Worm (Caenorhabditis elegans): ENCODE measurements around the gene gem-4.

ce11 chrIV:11742406-11742805 is 3.0 kb upstream of the gem-4 start, which contains the start of gene K01A6.5:
- no peak for TF ChIP-seq F44E2.7 (GFP tag; IDR thresholded peaks at IDR 0.05)
- no peak for TF ChIP-seq T20F7.1 (GFP tag; optimal IDR thresholded peaks at IDR 0.05)
- TF ChIP-seq mxl-3 (GFP tag; optimal IDR thresholded peaks at IDR 0.05): no peak
- no peak for TF ChIP-seq zag-1 (tag; optimal IDR thresholded peaks at IDR 0.05)
- TF ChIP-seq fos-1 (tag; optimal IDR thresholded peaks at IDR 0.05): no peak
- no peak for TF ChIP-seq F49E8.2 (tag; optimal IDR thresholded peaks at IDR 0.05; ENCODE audit: borderline replicate concordance)
- no peak for TF ChIP-seq hlh-30 (tag; optimal IDR thresholded peaks at IDR 0.05; ENCODE audit: insufficient read depth)
